Worm (Caenorhabditis elegans) whole organism, L3 larva: ENCODE data around the gene srt-63.

ENCODE experiments used
- ceh-9 ChIP-seq: sonication (generic microtip); optimal IDR thresholded peaks from 2 replicates; lab custom pipeline; 2018; ENCODE audit warnings: missing biosample characterization, missing genetic modification characterization
- egl-27 ChIP-seq: sonication (generic microtip); optimal IDR thresholded peaks from 4 replicates; lab custom pipeline; 2017; ENCODE audit warnings: missing biosample characterization, missing genetic modification reagents, missing genetic modification characterization
- fkh-10 ChIP-seq: sonication (generic microtip); optimal IDR thresholded peaks from 2 replicates; lab custom pipeline; 2017; ENCODE audit warnings: missing biosample characterization, missing genetic modification reagents, missing genetic modification characterization
- fos-1 ChIP-seq: fragments of 150-350 bp; optimal IDR thresholded peaks from 2 replicates; lab custom pipeline; 2014; ENCODE audit warnings: missing biosample characterization, missing genetic modification characterization
- jun-1 ChIP-seq: fragments of 150-350 bp; optimal IDR thresholded peaks from 2 replicates; lab custom pipeline; 2014; ENCODE audit warnings: missing biosample characterization, missing genetic modification reagents, missing genetic modification characterization
- snpc-4 ChIP-seq: fragments of 150-350 bp; optimal IDR thresholded peaks from 2 replicates; lab custom pipeline; 2014; ENCODE audit warnings: missing biosample characterization, missing genetic modification characterization
- unc-62 ChIP-seq: fragments of 150-350 bp; sonication (generic microtip); optimal IDR thresholded peaks from 4 replicates; lab custom pipeline; 2014; ENCODE audit warnings: missing biosample characterization, missing genetic modification reagents, missing genetic modification characterization
- ztf-11 ChIP-seq: fragments of 150-350 bp; optimal IDR thresholded peaks from 2 replicates; lab custom pipeline; 2014; ENCODE audit warnings: missing biosample characterization, missing genetic modification characterization

DNA sequence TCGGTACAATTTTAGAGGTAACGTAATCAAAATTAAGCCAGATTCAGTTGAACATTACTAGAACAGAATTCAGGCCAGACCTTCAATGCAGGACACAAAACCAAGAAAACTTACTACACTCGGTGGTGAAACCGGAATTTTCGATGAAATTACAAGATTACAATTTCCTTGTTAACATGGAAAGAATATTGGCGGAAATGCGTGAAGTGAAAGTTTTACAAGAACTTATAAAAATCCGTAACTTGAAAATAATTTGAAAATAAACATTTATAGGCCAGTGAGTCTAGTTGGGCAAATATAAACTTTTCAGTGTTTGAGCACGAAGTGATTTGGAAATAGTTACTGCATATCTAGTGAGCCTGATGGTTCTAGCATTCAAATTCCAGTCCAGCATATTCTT lies 21.1 kb downstream of the srt-63 start, which contains the start of gene K08D9.6:
- TF ChIP-seq snpc-4 (tag; lab: Kevin White, UChicago) (no peak), ztf-11 (no peak), fos-1 (no peak), fkh-10 (GFP tag; lab: Kevin White, UChicago) (no peak), ceh-9 (no peak), egl-27 (tag; lab: Kevin White, UChicago) (no peak), jun-1 (tag; lab: Kevin White, UChicago) (no peak), unc-62 (no peak)
